Fruit fly (Drosophila melanogaster) whole organism, adult: ENCODE results near the gene CG11617.

Source experiments
- CG12768 ChIP-seq: fragments of 200-800 bp; sonication (Bioruptor generic); optimal IDR thresholded peaks from 2 replicates; lab custom pipeline; 2017; ENCODE audit warnings: missing biosample characterization, missing genetic modification characterization, mild to moderate bottlenecking, moderate library complexity, missing genetic modification reagents
- CG33017 ChIP-seq: fragments of 200-800 bp; sonication (Bioruptor generic); optimal IDR thresholded peaks from 2 replicates; lab custom pipeline; 2018; ENCODE audit warnings: missing biosample characterization, mild to moderate bottlenecking, missing genetic modification characterization, moderate library complexity
- Crg-1 ChIP-seq: fragments of 200-800 bp; sonication (Bioruptor generic); optimal IDR thresholded peaks from 2 replicates; lab custom pipeline; 2016; ENCODE audit warnings: missing biosample characterization, missing genetic modification characterization

DNA sequence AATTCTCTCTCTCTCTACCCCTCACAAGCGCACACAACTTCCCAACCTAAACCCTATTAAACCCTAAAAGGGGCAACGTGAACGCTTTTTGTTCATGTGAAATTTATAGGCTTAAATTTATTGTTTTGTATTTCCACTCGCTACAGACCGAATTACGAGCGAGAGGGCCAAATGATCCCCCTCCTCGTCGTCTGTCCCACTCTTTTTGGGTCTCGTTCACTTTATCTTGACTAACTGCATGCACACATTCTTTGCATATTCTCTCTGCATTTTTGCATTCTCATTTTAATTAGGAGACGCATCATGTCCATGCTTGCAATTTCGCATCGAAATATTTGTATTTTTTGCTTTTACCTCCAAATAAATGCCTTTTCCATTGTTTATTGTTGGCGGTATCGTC lies 14.1 kb upstream of the CG11617 start:
- no peak for TF ChIP-seq Crg-1 (GFP tag; lab: Kevin White, UChicago)
- TF ChIP-seq CG12768 (GFP tag; lab: Kevin White, UChicago), result no peak
- no peak for TF ChIP-seq CG33017 (tag; lab: Kevin White, UChicago)
